Worm (Caenorhabditis elegans) whole organism, L2 larva: ENCODE measurements around the gene inx-8.

Experiments
- C34F6.9 ChIP-seq: fragments of 150-350 bp; optimal IDR thresholded peaks from 2 replicates; lab custom pipeline; 2014; ENCODE audit warnings: missing biosample characterization, missing genetic modification characterization
- F13H6.1 ChIP-seq: sonication (generic microtip); optimal IDR thresholded peaks from 2 replicates; lab custom pipeline; 2016; ENCODE audit warnings: missing genetic modification characterization, missing compliant biosample characterization
- R02D3.7 ChIP-seq: fragments of 150-350 bp; optimal IDR thresholded peaks from 2 replicates; lab custom pipeline; 2014; ENCODE audit warnings: missing biosample characterization, missing genetic modification characterization
- Y55F3AM.14 ChIP-seq: fragments of 200-800 bp; sonication (Bioruptor generic); optimal IDR thresholded peaks from 2 replicates; lab custom pipeline; 2018; ENCODE audit warnings: mild to moderate bottlenecking, missing genetic modification characterization, missing compliant biosample characterization
- alr-1 ChIP-seq: fragments of 150-350 bp; optimal IDR thresholded peaks from 2 replicates; lab custom pipeline; 2014; ENCODE audit warnings: missing biosample characterization, missing genetic modification characterization
- ama-1 ChIP-seq: fragments of 150-350 bp; optimal IDR thresholded peaks from 2 replicates; lab custom pipeline; 2018; ENCODE audit warnings: inconsistent platforms
- blmp-1 ChIP-seq: sonication (generic microtip); optimal IDR thresholded peaks from 2 replicates; lab custom pipeline; 2017; ENCODE audit warnings: missing genetic modification characterization, mild to moderate bottlenecking, missing compliant biosample characterization, antibody characterized with exemption, moderate library complexity; ENCODE audit not compliant: insufficient read depth
- ceh-16 ChIP-seq: fragments of 150-350 bp; optimal IDR thresholded peaks from 2 replicates; lab custom pipeline; 2014; ENCODE audit warnings: missing biosample characterization, missing genetic modification characterization
- ceh-82 ChIP-seq: fragments of 150-350 bp; optimal IDR thresholded peaks from 2 replicates; lab custom pipeline; 2014; ENCODE audit warnings: missing biosample characterization, missing genetic modification characterization
- crh-2 ChIP-seq: sonication (generic microtip); optimal IDR thresholded peaks from 2 replicates; lab custom pipeline; 2017; ENCODE audit warnings: missing biosample characterization, missing genetic modification characterization
- dmd-4 ChIP-seq: sonication (generic microtip); optimal IDR thresholded peaks from 2 replicates; lab custom pipeline; 2017; ENCODE audit warnings: missing biosample characterization, missing genetic modification characterization
- egl-27 ChIP-seq: sonication (generic microtip); optimal IDR thresholded peaks from 3 replicates; lab custom pipeline; 2017; ENCODE audit warnings: missing biosample characterization, missing genetic modification reagents, missing genetic modification characterization
- elt-1 ChIP-seq: fragments of 150-350 bp; optimal IDR thresholded peaks from 2 replicates; lab custom pipeline; 2014; ENCODE audit warnings: missing biosample characterization, missing genetic modification characterization
- elt-3 ChIP-seq: sonication (generic microtip); optimal IDR thresholded peaks from 2 replicates; lab custom pipeline; 2017; ENCODE audit warnings: missing biosample characterization, missing genetic modification characterization
- gmeb-1 ChIP-seq: fragments of 150-350 bp; optimal IDR thresholded peaks from 2 replicates; lab custom pipeline; 2014; ENCODE audit warnings: missing biosample characterization, missing genetic modification characterization
- lin-11 ChIP-seq: fragments of 150-350 bp; sonication (generic microtip); optimal IDR thresholded peaks from 2 replicates; lab custom pipeline; 2014; ENCODE audit warnings: missing biosample characterization, missing genetic modification characterization, inconsistent platforms, mixed read lengths
- lin-13 ChIP-seq: fragments of 150-350 bp; optimal IDR thresholded peaks from 2 replicates; lab custom pipeline; 2014; ENCODE audit warnings: missing biosample characterization, missing genetic modification reagents, missing genetic modification characterization
- lin-39 ChIP-seq: fragments of 150-350 bp; optimal IDR thresholded peaks from 2 replicates; lab custom pipeline; 2014; ENCODE audit warnings: missing biosample characterization, missing genetic modification reagents, missing genetic modification characterization
- mbf-1 ChIP-seq: sonication (generic microtip); optimal IDR thresholded peaks from 2 replicates; lab custom pipeline; 2017; ENCODE audit warnings: missing biosample characterization, missing genetic modification characterization
- nhr-10 ChIP-seq: sonication (generic microtip); optimal IDR thresholded peaks from 2 replicates; lab custom pipeline; 2017; ENCODE audit warnings: missing biosample characterization, missing genetic modification characterization
- nhr-11 ChIP-seq: fragments of 150-350 bp; optimal IDR thresholded peaks from 2 replicates; lab custom pipeline; 2014; ENCODE audit warnings: missing biosample characterization, missing genetic modification characterization
- nhr-12 ChIP-seq: fragments of 150-350 bp; optimal IDR thresholded peaks from 2 replicates; lab custom pipeline; 2014; ENCODE audit warnings: missing biosample characterization, missing genetic modification characterization
- nhr-129 ChIP-seq: fragments of 150-350 bp; optimal IDR thresholded peaks from 2 replicates; lab custom pipeline; 2014; ENCODE audit warnings: missing biosample characterization, missing genetic modification characterization
- nhr-21 ChIP-seq: fragments of 150-350 bp; optimal IDR thresholded peaks from 2 replicates; lab custom pipeline; 2014; ENCODE audit warnings: missing biosample characterization, missing genetic modification characterization
- nhr-23 ChIP-seq: fragments of 150-350 bp; optimal IDR thresholded peaks from 2 replicates; lab custom pipeline; 2014; ENCODE audit warnings: missing biosample characterization, missing genetic modification reagents, missing genetic modification characterization
- nhr-237 ChIP-seq: fragments of 150-350 bp; optimal IDR thresholded peaks from 2 replicates; lab custom pipeline; 2014; ENCODE audit warnings: missing biosample characterization, missing genetic modification characterization
- nhr-6 ChIP-seq: fragments of 150-350 bp; optimal IDR thresholded peaks from 2 replicates; lab custom pipeline; 2014; ENCODE audit warnings: missing biosample characterization, missing genetic modification characterization
- nhr-77 ChIP-seq: fragments of 150-350 bp; optimal IDR thresholded peaks from 2 replicates; lab custom pipeline; 2014; ENCODE audit warnings: missing biosample characterization, missing genetic modification characterization
- peb-1 ChIP-seq: fragments of 150-350 bp; optimal IDR thresholded peaks from 2 replicates; lab custom pipeline; 2014; ENCODE audit warnings: missing biosample characterization, missing genetic modification characterization
- sem-4 ChIP-seq: fragments of 150-350 bp; optimal IDR thresholded peaks from 2 replicates; lab custom pipeline; 2014; ENCODE audit warnings: missing biosample characterization, missing genetic modification reagents, missing genetic modification characterization
- skn-1 ChIP-seq: sonication (generic microtip); optimal IDR thresholded peaks from 2 replicates; lab custom pipeline; 2017; ENCODE audit warnings: missing biosample characterization, missing genetic modification characterization
- sma-3 ChIP-seq: sonication (generic microtip); optimal IDR thresholded peaks from 2 replicates; lab custom pipeline; 2016; ENCODE audit warnings: missing genetic modification reagents, missing genetic modification characterization, missing compliant biosample characterization
- unc-39 ChIP-seq: fragments of 150-350 bp; optimal IDR thresholded peaks from 2 replicates; lab custom pipeline; 2014; ENCODE audit warnings: missing biosample characterization, missing genetic modification characterization
- unc-55 ChIP-seq: fragments of 150-350 bp; sonication (generic microtip); optimal IDR thresholded peaks from 3 replicates; lab custom pipeline; 2014; ENCODE audit warnings: missing biosample characterization, missing genetic modification reagents, missing genetic modification characterization
- zag-1 ChIP-seq: fragments of 150-350 bp; optimal IDR thresholded peaks from 2 replicates; lab custom pipeline; 2014; ENCODE audit warnings: missing biosample characterization, missing genetic modification characterization
- ztf-1 ChIP-seq: fragments of 200-800 bp; sonication (Bioruptor generic); conservative IDR thresholded peaks from 2 replicates; pipeline ENCODE4 v1.3.6; 2022; ENCODE audit warnings: missing genetic modification characterization, missing compliant biosample characterization
- ztf-4 ChIP-seq: fragments of 150-350 bp; optimal IDR thresholded peaks from 2 replicates; lab custom pipeline; 2014; ENCODE audit warnings: missing biosample characterization, missing genetic modification characterization

Gene inx-8

DNA sequence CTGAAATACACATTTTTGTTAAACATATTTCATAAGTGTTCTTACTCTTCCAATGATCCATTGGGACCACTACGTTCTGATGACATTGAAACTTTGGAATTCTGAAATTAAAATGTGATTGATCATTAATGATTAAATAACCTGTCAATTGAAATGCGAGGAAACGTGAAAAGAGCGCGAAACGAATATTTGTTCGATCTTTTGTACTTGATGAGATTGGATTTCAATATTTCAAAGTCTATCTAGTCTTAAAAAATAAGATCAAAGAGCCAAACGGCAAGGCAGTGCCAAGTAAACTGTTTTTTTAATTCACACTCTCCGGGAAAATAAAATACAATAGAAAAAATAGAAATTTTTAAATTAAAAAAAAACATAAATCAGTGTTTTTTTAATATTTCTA, 8.3 kb downstream of the inx-8 start, which contains the start of gene ZK792.4:
Gene ZK792.4, minus strand, starts transcription at position 101 of the 400 bp plus-strand sequence.
- TF ChIP-seq ceh-82 (no peak), nhr-12 (tag; lab: Kevin White, UChicago) (no peak), nhr-6 (no peak), elt-1 (tag; lab: Kevin White, UChicago) (no peak), R02D3.7 (tag; lab: Kevin White, UChicago) (no peak), egl-27 (tag; lab: Kevin White, UChicago) (no peak), nhr-129 (tag; lab: Kevin White, UChicago) (no peak), ztf-4 (no peak), ztf-1 (no peak), sem-4 (tag; lab: Kevin White, UChicago) (no peak), C34F6.9 (tag; lab: Kevin White, UChicago) (no peak), nhr-10 (no peak), blmp-1 (tag; lab: Kevin White, UChicago) (no peak), peb-1 (no peak), lin-39 (tag; lab: Kevin White, UChicago) (no peak), lin-13 (GFP tag; lab: Kevin White, UChicago) (no peak)

DNA sequence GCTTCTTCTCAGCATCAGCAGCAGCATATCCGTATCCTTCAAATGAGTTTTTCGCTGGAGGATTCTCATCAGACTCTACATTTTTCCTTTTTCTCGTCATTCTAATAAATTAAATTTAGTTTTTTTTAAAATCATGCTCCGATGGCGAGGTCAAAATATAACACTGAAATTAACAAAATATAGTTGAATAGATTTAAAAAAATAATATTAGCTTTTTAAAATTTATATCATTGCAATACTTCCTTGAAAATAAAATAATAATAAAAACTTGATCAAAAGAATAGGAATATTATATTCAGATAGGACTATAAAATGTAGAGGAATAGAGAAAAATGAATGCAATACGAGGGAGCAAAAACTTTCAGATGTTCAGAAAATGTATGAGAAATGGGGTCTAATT, 14.4 kb downstream of the inx-8 start, which contains the start of gene ZK792.5:
Gene ZK792.5, minus strand, starts transcription at position 101 of the 400 bp plus-strand sequence.
- TF ChIP-seq nhr-23 (tag; lab: Kevin White, UChicago): no peak
- TF ChIP-seq ztf-4: no peak
- no peak for TF ChIP-seq C34F6.9 (tag; lab: Kevin White, UChicago)
- no peak for TF ChIP-seq ama-1 (lab: Kevin White, UChicago)
- no peak for TF ChIP-seq unc-39 (tag; lab: Kevin White, UChicago)
- TF ChIP-seq dmd-4 (tag; lab: Kevin White, UChicago): no peak
- no peak for TF ChIP-seq nhr-21 (tag; lab: Kevin White, UChicago)
- no peak for TF ChIP-seq crh-2 (tag; lab: Kevin White, UChicago)
- TF ChIP-seq mbf-1: no peak
- TF ChIP-seq egl-27 (tag; lab: Kevin White, UChicago): no peak
- no peak for TF ChIP-seq lin-11 (tag; lab: Kevin White, UChicago)
- no peak for TF ChIP-seq peb-1
- TF ChIP-seq elt-3 (tag; lab: Kevin White, UChicago): no peak
- TF ChIP-seq unc-55: no peak
- TF ChIP-seq lin-13 (GFP tag; lab: Kevin White, UChicago): no peak
- TF ChIP-seq skn-1 (tag; lab: Kevin White, UChicago): no peak
- TF ChIP-seq sem-4 (tag; lab: Kevin White, UChicago): no peak
- no peak for TF ChIP-seq nhr-6

DNA sequence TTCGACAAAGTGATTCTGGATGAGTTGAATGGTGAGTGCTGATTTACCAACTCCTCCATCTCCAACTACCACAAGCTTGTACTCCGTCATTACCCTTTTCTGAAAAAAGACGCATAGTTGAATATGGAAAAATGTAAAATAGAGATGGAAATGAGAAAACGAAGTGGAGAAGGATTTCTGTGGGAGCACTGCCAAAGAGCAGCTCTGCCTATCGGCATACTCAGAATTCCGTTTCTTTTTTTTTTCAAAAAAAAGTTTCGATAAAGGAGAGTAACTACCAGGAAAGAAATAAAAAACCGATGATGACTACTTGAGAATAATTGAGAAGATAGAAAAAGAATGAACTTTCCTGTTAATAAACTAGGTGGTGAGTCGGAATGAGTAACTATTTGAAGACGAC, 17.3 kb downstream of the inx-8 start, which contains the start of gene let-60:
Gene let-60, minus strand, starts transcription at position 101 of the 400 bp plus-strand sequence.
- TF ChIP-seq sem-4 (tag; lab: Kevin White, UChicago): no peak
- TF ChIP-seq ama-1 (lab: Kevin White, UChicago): no peak
- no peak for TF ChIP-seq skn-1 (tag; lab: Kevin White, UChicago)
- no peak for TF ChIP-seq nhr-237 (tag; lab: Kevin White, UChicago)
- TF ChIP-seq nhr-11: no peak
- TF ChIP-seq zag-1 (tag; lab: Kevin White, UChicago): no peak
- no peak for TF ChIP-seq nhr-6
- TF ChIP-seq Y55F3AM.14 (GFP tag; lab: Kevin White, UChicago): no peak
- TF ChIP-seq dmd-4 (tag; lab: Kevin White, UChicago): no peak
- TF ChIP-seq nhr-12 (tag; lab: Kevin White, UChicago): no peak
- no peak for TF ChIP-seq ceh-16
- TF ChIP-seq gmeb-1: no peak
- TF ChIP-seq alr-1 (tag; lab: Kevin White, UChicago): no peak
- TF ChIP-seq ztf-1: no peak
- TF ChIP-seq lin-11 (tag; lab: Kevin White, UChicago): no peak
- no peak for TF ChIP-seq lin-13 (GFP tag; lab: Kevin White, UChicago)

DNA sequence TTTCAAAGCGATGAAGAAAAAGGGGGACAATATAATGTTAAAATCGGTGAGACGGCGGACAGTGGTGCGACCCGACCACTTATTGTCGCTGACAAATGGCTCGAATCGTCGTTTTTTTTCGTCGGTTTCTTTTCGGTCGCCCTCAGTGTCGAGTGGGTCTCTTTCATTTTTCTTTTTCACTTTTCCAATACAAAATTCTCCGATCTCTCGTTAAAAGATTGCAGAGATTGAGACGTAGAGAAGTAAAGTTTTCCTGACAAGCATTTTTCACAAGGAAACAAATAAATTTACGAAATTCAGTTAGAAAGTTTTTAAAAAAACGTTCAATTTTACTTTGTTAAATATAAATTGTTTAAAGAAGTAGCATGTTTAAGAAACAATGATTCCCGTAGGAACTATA, 17.9 kb downstream of the inx-8 start:
- TF ChIP-seq zag-1 (tag; lab: Kevin White, UChicago): no peak
- no peak for TF ChIP-seq sma-3 (GFP tag; lab: Kevin White, UChicago)
- TF ChIP-seq nhr-6: no peak
- TF ChIP-seq nhr-237 (tag; lab: Kevin White, UChicago): no peak
- TF ChIP-seq F13H6.1: no peak
- TF ChIP-seq nhr-77: no peak
- TF ChIP-seq sem-4 (tag; lab: Kevin White, UChicago): no peak
- no peak for TF ChIP-seq elt-1 (tag; lab: Kevin White, UChicago)
- no peak for TF ChIP-seq ztf-4
- no peak for TF ChIP-seq mbf-1
